Worm (Caenorhabditis elegans): ENCODE measurements around the gene F10E7.11.

ce11 chrII:7168712-7169111 lies 46.0 kb upstream of the F10E7.11 start, which contains the start of gene col-36:
- TF ChIP-seq ztf-23 (GFP tag; IDR thresholded peaks at IDR 0.05) (no peak), flt-1 (GFP tag; IDR thresholded peaks at IDR 0.05) (no peak)

Data from whole organism, midembryonic.